Worm (Caenorhabditis elegans) whole organism, L4 larva: ENCODE data around the gene col-116.
"Not testable (repeated sequence)": the region's sequence is repeated elsewhere in the genome, so short reads cannot be mapped to it uniquely, and the experiment has no call there.

Experiments used
- F10B5.3 ChIP-seq: sonication (generic microtip); optimal IDR thresholded peaks from 2 replicates; lab custom pipeline; 2016; ENCODE audit warnings: mild to moderate bottlenecking, missing genetic modification characterization, missing compliant biosample characterization
- R02D3.7 ChIP-seq: fragments of 150-350 bp; sonication (generic microtip); optimal IDR thresholded peaks from 3 replicates; lab custom pipeline; 2014; ENCODE audit warnings: missing biosample characterization, missing genetic modification characterization
- Y75B8A.6 ChIP-seq: fragments of 200-800 bp; sonication (Bioruptor generic); IDR thresholded peaks from 2 replicates; pipeline ENCODE4 v1.3.6; 2022; ENCODE audit warnings: missing genetic modification reagents, missing genetic modification characterization, missing compliant biosample characterization
- ZK546.5 ChIP-seq, 2 experiments: sonication (generic microtip); optimal IDR thresholded peaks; 2 replicates each; lab custom pipeline; 2017; ENCODE audit warnings: missing biosample characterization in 2 of 2, missing genetic modification characterization in 2 of 2
- aha-1 ChIP-seq: fragments of 150-350 bp; peaks from one replicate; lab custom pipeline; 2014; ENCODE audit warnings: missing biosample characterization, missing genetic modification characterization
- arid-1 ChIP-seq: fragments of 200-800 bp; sonication (Bioruptor generic); conservative IDR thresholded peaks from 2 replicates; pipeline ENCODE4 v1.3.6; 2022; ENCODE audit warnings: missing genetic modification reagents, missing genetic modification characterization, missing compliant biosample characterization
- attf-4 ChIP-seq: sonication (generic microtip); optimal IDR thresholded peaks from 3 replicates; lab custom pipeline; 2017; ENCODE audit warnings: missing biosample characterization, missing genetic modification characterization
- ceh-32 ChIP-seq: sonication (generic microtip); optimal IDR thresholded peaks from 2 replicates; lab custom pipeline; 2016; ENCODE audit warnings: mild to moderate bottlenecking, missing genetic modification characterization, missing compliant biosample characterization; ENCODE audit not compliant: poor library complexity
- ces-1 ChIP-seq: fragments of 150-350 bp; sonication (generic microtip); optimal IDR thresholded peaks from 4 replicates; lab custom pipeline; 2014; ENCODE audit warnings: missing biosample characterization, missing genetic modification reagents, missing genetic modification characterization
- daf-12 ChIP-seq: fragments of 150-350 bp; optimal IDR thresholded peaks from 2 replicates; lab custom pipeline; 2014; ENCODE audit warnings: missing biosample characterization, missing genetic modification reagents, missing genetic modification characterization
- daf-19 ChIP-seq: fragments of 200-800 bp; sonication (Bioruptor generic); conservative IDR thresholded peaks from 2 replicates; pipeline ENCODE4 v1.3.6; 2022; ENCODE audit warnings: missing genetic modification characterization, missing compliant biosample characterization
- dve-1 ChIP-seq: sonication (generic microtip); optimal IDR thresholded peaks from 2 replicates; lab custom pipeline; 2017; ENCODE audit warnings: antibody characterized with exemption, mild to moderate bottlenecking, missing genetic modification characterization, missing compliant biosample characterization; ENCODE audit not compliant: insufficient read depth
- egl-27 ChIP-seq: sonication (generic microtip); optimal IDR thresholded peaks from 3 replicates; lab custom pipeline; 2017; ENCODE audit warnings: missing biosample characterization, missing genetic modification reagents, missing genetic modification characterization
- lin-15B ChIP-seq: fragments of 150-350 bp; sonication (generic microtip); optimal IDR thresholded peaks from 3 replicates; lab custom pipeline; 2014; ENCODE audit warnings: missing biosample characterization, missing genetic modification characterization
- madf-5 ChIP-seq, 2 experiments: fragments of 200-800 bp; sonication (Bioruptor generic); IDR thresholded peaks; 2 replicates each; pipeline ENCODE4 v1.3.6; 2022; ENCODE audit warnings: missing compliant biosample characterization in 2 of 2, missing genetic modification characterization in 2 of 2
- mep-1 ChIP-seq: fragments of 150-350 bp; sonication (generic microtip); optimal IDR thresholded peaks from 3 replicates; lab custom pipeline; 2014; ENCODE audit warnings: missing biosample characterization, missing genetic modification characterization
- nhr-237 ChIP-seq: sonication (generic microtip); optimal IDR thresholded peaks from 2 replicates; lab custom pipeline; 2017; ENCODE audit warnings: missing biosample characterization, missing genetic modification characterization
- nhr-25 ChIP-seq: sonication (generic microtip); optimal IDR thresholded peaks from 2 replicates; lab custom pipeline; 2017; ENCODE audit warnings: missing genetic modification characterization, mild to moderate bottlenecking, missing compliant biosample characterization, antibody characterized with exemption, moderate library complexity, borderline replicate concordance; ENCODE audit not compliant: insufficient read depth
- nhr-42 ChIP-seq: fragments of 200-800 bp; sonication (Bioruptor generic); IDR thresholded peaks from 2 replicates; pipeline ENCODE4 v1.3.6; 2022; ENCODE audit warnings: missing genetic modification characterization, missing compliant biosample characterization
- nhr-77 ChIP-seq: fragments of 150-350 bp; optimal IDR thresholded peaks from 2 replicates; lab custom pipeline; 2014; ENCODE audit warnings: missing biosample characterization, missing genetic modification characterization
- pha-4 ChIP-seq, 2 experiments: fragments of 150-350 bp in 1 of 2; fragments of 200-800 bp in 1 of 2; sonication (Bioruptor generic) in 1 of 2; IDR thresholded peaks in 1 of 2; optimal IDR thresholded peaks in 1 of 2; 2 replicates each; pipeline versions ENCODE4 v1.3.6 to Lab custom; 2014 to 2022; ENCODE audit warnings: missing genetic modification characterization in 2 of 2, missing genetic modification reagents in 2 of 2, missing biosample characterization in 1 of 2, missing compliant biosample characterization in 1 of 2
- spr-3 ChIP-seq: fragments of 200-800 bp; sonication (Bioruptor generic); optimal IDR thresholded peaks from 2 replicates; lab custom pipeline; 2018; ENCODE audit warnings: mild to moderate bottlenecking, missing genetic modification characterization, missing compliant biosample characterization
- tag-97 ChIP-seq: fragments of 200-800 bp; sonication (Bioruptor generic); IDR thresholded peaks from 2 replicates; pipeline ENCODE4 v1.3.6; 2022; ENCODE audit warnings: missing genetic modification characterization, missing compliant biosample characterization
- unc-130 ChIP-seq: sonication (generic microtip); optimal IDR thresholded peaks from 2 replicates; lab custom pipeline; 2016; ENCODE audit warnings: missing genetic modification reagents, missing genetic modification characterization, missing compliant biosample characterization
- unc-62 ChIP-seq, 3 experiments: fragments of 150-350 bp in 1 of 3; sonication (generic microtip); optimal IDR thresholded peaks in 2 of 3; peaks in 1 of 3; 1 replicate in 1 of 3; 2 replicates in 2 of 3; lab custom pipeline; 2014 to 2017; ENCODE audit warnings: missing biosample characterization in 3 of 3, missing genetic modification characterization in 3 of 3, missing genetic modification reagents in 3 of 3, missing genotype in 1 of 3
- zag-1 ChIP-seq: fragments of 150-350 bp; optimal IDR thresholded peaks from 2 replicates; lab custom pipeline; 2014; ENCODE audit warnings: missing biosample characterization, missing genetic modification characterization
- zfp-3 ChIP-seq: fragments of 200-800 bp; sonication (Bioruptor generic); conservative IDR thresholded peaks from 2 replicates; pipeline ENCODE4 v1.3.6; 2022; ENCODE audit warnings: missing genetic modification reagents, missing genetic modification characterization, missing compliant biosample characterization
- zip-2 ChIP-seq: fragments of 150-350 bp; optimal IDR thresholded peaks from 2 replicates; lab custom pipeline; 2014; ENCODE audit warnings: missing biosample characterization, missing genetic modification characterization

The col-116 gene

ce11 chrIV:8382695-8383094 is 27.0 kb downstream of the col-116 start, which contains the start of gene D2096.9:
Gene D2096.9, minus strand, starts transcription at chrIV:8382795.
- no peak for TF ChIP-seq zag-1 (tag; lab: Kevin White, UChicago)
- TF ChIP-seq unc-62 (GFP tag; optimal IDR thresholded peaks at IDR 0.05 in 1 of 2; lab: Kevin White, UChicago), result peak in 1 of 2 experiments; percentile 52
- no peak for TF ChIP-seq unc-62 (tag; optimal IDR thresholded peaks at IDR 0.05; lab: Kevin White, UChicago)
- no peak for TF ChIP-seq egl-27
- no peak for TF ChIP-seq mep-1 (tag; lab: Kevin White, UChicago)
- no peak for TF ChIP-seq ceh-32

- TF ChIP-seq arid-1 (no peak), unc-62 (GFP tag; optimal IDR thresholded peaks at IDR 0.05 in 1 of 2; lab: Kevin White, UChicago) (peak in 1 of 2 experiments; percentile 94), unc-62 (tag; optimal IDR thresholded peaks at IDR 0.05; lab: Kevin White, UChicago) (no peak)
Observed at ce11 chrIV:8384737-8385136, 29.0 kb downstream of the col-116 start.

DNA sequence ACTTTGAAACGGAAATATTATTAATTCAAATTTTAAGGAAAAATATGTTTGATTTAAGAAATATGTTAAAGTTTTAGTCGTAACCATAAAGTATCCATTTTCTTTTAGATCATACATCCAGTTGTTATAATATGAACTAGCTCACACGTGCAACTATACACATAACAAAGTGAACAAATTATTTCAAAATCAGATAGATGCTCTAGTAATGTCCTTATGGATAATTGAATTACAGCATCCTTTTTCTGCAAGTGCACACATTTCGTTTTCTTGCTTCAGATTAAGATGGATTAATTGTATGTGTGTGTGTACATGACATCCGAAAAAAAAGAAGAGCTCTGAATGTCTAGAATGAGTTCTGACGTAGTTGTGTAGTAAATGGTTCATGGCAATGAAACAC is 30.0 kb downstream of the col-116 start:
- TF ChIP-seq pha-4 (GFP tag; IDR thresholded peaks at IDR 0.05; lab: Robert Waterston, UW) (no peak), pha-4 (tag; optimal IDR thresholded peaks at IDR 0.05; lab: Kevin White, UChicago) (no peak), aha-1 (tag; lab: Kevin White, UChicago) (peak; percentile 4), unc-62 (GFP tag; optimal IDR thresholded peaks at IDR 0.05 in 1 of 2; lab: Kevin White, UChicago) (peak in 1 of 2 experiments; percentile 15), unc-62 (tag; optimal IDR thresholded peaks at IDR 0.05; lab: Kevin White, UChicago) (no peak), ces-1 (GFP tag; lab: Kevin White, UChicago) (peak; percentile 90)

- TF ChIP-seq aha-1 (tag; lab: Kevin White, UChicago); spr-3 (GFP tag; lab: Kevin White, UChicago); lin-15B: not testable (repeated sequence)
- TF ChIP-seq, all 104 proteins: peak for 0; not testable (repeated sequence) for 104
Observed at ce11 chrIV:8389139-8389538, 33.4 kb downstream of the col-116 start, which contains the start of gene D2096.10. Gene D2096.10, minus strand, starts transcription at chrIV:8389239.

- TF ChIP-seq unc-130 (GFP tag; lab: Kevin White, UChicago) (no peak), aha-1 (tag; lab: Kevin White, UChicago) (peak; percentile 33)
- TF ChIP-seq, all 104 proteins: peak for 1
Observed at ce11 chrIV:8394105-8394504, 38.4 kb downstream of the col-116 start, which contains the start of gene D2096.11. Gene D2096.11, minus strand, starts transcription at chrIV:8394205.

DNA sequence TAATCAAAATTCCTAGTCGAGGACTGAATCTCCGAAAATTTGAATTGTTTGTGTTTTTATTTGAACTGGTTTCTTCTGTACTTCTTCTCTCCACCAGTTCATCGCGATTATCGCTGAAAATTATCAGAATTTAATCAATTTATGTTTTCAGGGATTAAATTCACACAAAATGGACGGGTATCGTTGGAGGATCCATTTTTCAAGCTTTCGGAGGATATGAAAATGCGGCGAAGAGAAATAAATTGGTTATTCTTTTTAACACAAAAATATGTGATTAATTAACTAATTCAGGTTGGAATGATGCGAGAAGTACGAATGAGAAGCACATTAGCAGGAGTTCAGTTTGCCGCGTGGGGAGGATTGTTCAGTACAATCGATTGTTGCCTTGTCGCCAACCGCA is 40.6 kb downstream of the col-116 start, which contains the start of gene timm-17B.2:
Gene timm-17B.2, plus strand, starts transcription at position 301 of the 400 bp plus-strand sequence.
- TF ChIP-seq daf-19 (GFP tag; lab: Robert Waterston, UW), result no peak
- peak; percentile 40 for TF ChIP-seq aha-1 (tag; lab: Kevin White, UChicago)

DNA sequence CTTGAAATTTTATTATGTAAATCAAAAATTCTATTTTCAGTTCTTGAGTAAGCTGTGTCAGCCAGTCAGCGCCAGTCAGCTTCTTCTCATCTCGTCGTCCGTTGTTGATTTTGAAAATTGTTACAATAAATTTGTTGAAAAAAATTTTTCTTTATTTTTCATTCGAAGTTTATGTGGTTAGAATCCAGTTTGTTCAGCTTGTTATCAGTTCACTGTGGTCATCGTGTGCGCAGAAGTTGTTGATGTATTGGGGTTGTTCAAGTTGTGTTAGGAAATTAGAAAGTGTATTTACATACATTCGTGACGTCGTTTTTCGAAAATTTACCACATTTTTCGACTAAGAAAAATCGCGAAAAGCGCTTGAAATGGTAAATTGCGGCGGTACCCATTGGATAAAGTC is 42.1 kb downstream of the col-116 start:
- TF ChIP-seq dve-1 (tag; lab: Kevin White, UChicago), result no peak
- TF ChIP-seq nhr-77 (tag; lab: Kevin White, UChicago), result no peak
- no peak for TF ChIP-seq nhr-25 (tag; lab: Kevin White, UChicago)
- TF ChIP-seq zag-1 (tag; lab: Kevin White, UChicago), result no peak
- no peak for TF ChIP-seq Y75B8A.6 (GFP tag; lab: Robert Waterston, UW)
- no peak for TF ChIP-seq ZK546.5 (tag; optimal IDR thresholded peaks at IDR 0.05; lab: Kevin White, UChicago)
- TF ChIP-seq madf-5 (GFP tag; IDR thresholded peaks at IDR 0.05; lab: Robert Waterston, UW), result no peak
- TF ChIP-seq nhr-237 (tag; lab: Kevin White, UChicago), result no peak
- no peak for TF ChIP-seq zip-2 (tag; lab: Kevin White, UChicago)
- TF ChIP-seq tag-97 (GFP tag; lab: Robert Waterston, UW), result no peak
- no peak for TF ChIP-seq zfp-3 (GFP tag; lab: Robert Waterston, UW)
- TF ChIP-seq daf-12 (tag; lab: Kevin White, UChicago), result no peak
- no peak for TF ChIP-seq F10B5.3 (tag; lab: Kevin White, UChicago)
- TF ChIP-seq R02D3.7 (tag; lab: Kevin White, UChicago), result no peak
- TF ChIP-seq nhr-42 (GFP tag; lab: Robert Waterston, UW), result no peak
- no peak for TF ChIP-seq attf-4
- TF ChIP-seq daf-19 (GFP tag; lab: Robert Waterston, UW), result no peak
